Worm (Caenorhabditis elegans): Measurements from ENCODE around the gene nhr-93.

DNA sequence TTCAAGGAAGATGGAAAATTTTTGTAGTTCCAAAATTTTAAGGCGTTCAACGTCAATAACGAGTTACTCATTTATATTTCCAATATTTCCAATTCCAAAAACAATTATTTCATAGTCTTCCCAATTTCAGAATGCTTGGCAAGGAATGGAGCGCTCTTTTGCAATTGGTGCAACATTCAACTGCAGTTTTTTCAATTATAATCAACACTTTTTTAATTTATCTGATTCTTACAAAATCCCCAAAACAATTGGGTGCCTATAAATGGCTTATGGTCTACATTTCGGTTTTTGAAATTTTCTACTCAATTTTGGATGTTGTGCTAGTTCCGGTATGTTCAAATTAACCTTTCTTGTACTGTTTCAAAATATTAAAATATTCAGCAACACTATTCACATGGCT is 30.5 kb downstream of the nhr-93 start, which contains the start of gene str-225:
- TF ChIP-seq egl-27 (tag; optimal IDR thresholded peaks at IDR 0.05) (no peak), mdl-1 (tag; optimal IDR thresholded peaks at IDR 0.05) (no peak), elt-2 (tag; optimal IDR thresholded peaks at IDR 0.05) (no peak), aly-2 (tag; optimal IDR thresholded peaks at IDR 0.05) (no peak), ama-1 (optimal IDR thresholded peaks at IDR 0.05) (no peak), lin-15B (tag; optimal IDR thresholded peaks at IDR 0.05) (no peak), nhr-76 (tag; optimal IDR thresholded peaks at IDR 0.05) (no peak), aha-1 (tag; optimal IDR thresholded peaks at IDR 0.05) (no peak), unc-86 (tag; optimal IDR thresholded peaks at IDR 0.05) (no peak), tbx-2 (tag; optimal IDR thresholded peaks at IDR 0.05) (no peak)

Measured in whole organism, L1 larva.